Fruit fly (Drosophila melanogaster) ovary, adult (tissue): Measurements from ENCODE around the gene yin.

Experiments
- CG17801 ChIP-seq: fragments of 200-800 bp; optimal IDR thresholded peaks from 2 replicates; lab custom pipeline; 2019; ENCODE audit warnings: missing biosample characterization, mild to moderate bottlenecking, missing genetic modification characterization, moderate library complexity; ENCODE audit not compliant: partially characterized antibody

yin gene

DNA sequence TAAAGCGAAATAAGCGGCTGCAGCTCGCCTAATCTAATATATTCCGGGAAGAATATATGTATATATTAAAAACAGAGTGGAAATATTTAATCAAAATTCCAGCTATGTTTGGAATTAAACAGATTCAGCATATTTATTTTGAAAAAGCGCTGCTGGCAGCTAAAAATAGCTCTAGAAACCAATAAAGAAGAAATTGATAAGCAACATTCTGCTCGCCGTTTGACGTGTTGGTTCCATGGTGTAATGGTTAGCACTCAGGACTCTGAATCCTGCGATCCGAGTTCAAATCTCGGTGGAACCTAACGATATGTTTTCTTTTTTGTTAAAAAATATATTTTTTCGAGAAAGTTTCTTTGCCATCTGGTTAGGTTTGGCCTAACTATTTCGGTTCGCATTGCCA lies 52.3 kb downstream of the yin start:
- TF ChIP-seq CG17801 (GFP tag; lab: Kevin White, UChicago), result no peak

- no peak for TF ChIP-seq CG17801 (GFP tag; lab: Kevin White, UChicago)
Measured at dm6 chrX:3815663-3816062, 56.1 kb downstream of the yin start.
